Fruit fly (Drosophila melanogaster): Measurements from ENCODE around the gene CG15822.

Gene CG15822

dm6 chr3L:2151588-2152372, 11.9 kb downstream of the CG15822 start, which contains the start of gene zormin (continued):
- TF ChIP-seq croc (GFP tag; conservative IDR thresholded peaks at IDR 0.05) (peak; percentile 13; the same call in 1 of the 3 replicates), pros (GFP tag; optimal IDR thresholded peaks at IDR 0.05) (peak; percentile 33), CG3163 (GFP tag; optimal IDR thresholded peaks at IDR 0.05) (peak; percentile 94), Dll (GFP tag; IDR thresholded peaks at IDR 0.05; ENCODE audit: partially characterized antibody) (peak; percentile 52; the same call in 1 of the 4 replicates), CG6854 (GFP tag; optimal IDR thresholded peaks at IDR 0.05) (no peak), sens (GFP tag) (peak; percentile 78), slbo (GFP tag; IDR thresholded peaks at IDR 0.05) (no peak), CG11247 (GFP tag; IDR thresholded peaks at IDR 0.05) (0 out of 2 replicates have a peak, but pooled peaks have one; percentile 21), Pdp1 (GFP tag; optimal IDR thresholded peaks at IDR 0.05) (peak; percentile 22 to 26), yki (optimal IDR thresholded peaks at IDR 0.05) (peak; percentile 56), wdn (GFP tag; IDR thresholded peaks at IDR 0.05) (no peak), CG42726 (GFP tag; IDR thresholded peaks at IDR 0.05; ENCODE audit: partially characterized antibody) (no peak), dmrt99B (tag; optimal IDR thresholded peaks at IDR 0.05) (peak; percentile 66), Deaf1 (tag; optimal IDR thresholded peaks at IDR 0.05) (peak; percentile 77), bcd (GFP tag; optimal IDR thresholded peaks at IDR 0.05) (no peak), CG10147 (GFP tag; optimal IDR thresholded peaks at IDR 0.05) (no peak), HLH54F (GFP tag; optimal IDR thresholded peaks at IDR 0.05) (no peak), D (optimal IDR thresholded peaks at IDR 0.05) (no peak), D (GFP tag; optimal IDR thresholded peaks at IDR 0.05) (peak; percentile 19), lmd (GFP tag; IDR thresholded peaks at IDR 0.05) (peak; percentile 26; the same call in 1 of the 2 replicates), CG18599 (GFP tag; optimal IDR thresholded peaks at IDR 0.05) (peak; percentile 7), CG34224 (GFP tag; IDR thresholded peaks at IDR 0.05; ENCODE audit: partially characterized antibody) (peak; percentile 42; the same call in 1 of the 3 replicates), CG2129 (GFP tag; IDR thresholded peaks at IDR 0.05; ENCODE audit: partially characterized antibody) (no peak), CG14441 (GFP tag; IDR thresholded peaks at IDR 0.05) (peak; percentile 39; the same call in 1 of the 2 replicates), ara (GFP tag; IDR thresholded peaks at IDR 0.05) (no peak), C15 (GFP tag; IDR thresholded peaks at IDR 0.05) (no peak), CG11723 (GFP tag; optimal IDR thresholded peaks at IDR 0.05) (no peak), ash1 (GFP tag; optimal IDR thresholded peaks at IDR 0.05) (no peak), Awh (GFP tag; IDR thresholded peaks at IDR 0.05) (peak; percentile 59; the same call in 1 of the 2 replicates), CG1603 (tag; optimal IDR thresholded peaks at IDR 0.05) (peak; percentile 39), Antp (GFP tag; optimal IDR thresholded peaks at IDR 0.05) (peak; percentile 43), Ptx1 (GFP tag; IDR thresholded peaks at IDR 0.05) (peak; percentile 60; the same call in 1 of the 2 replicates), CG6689 (GFP tag; IDR thresholded peaks at IDR 0.05) (peak; percentile 47), CG13775 (GFP tag; optimal IDR thresholded peaks at IDR 0.05) (no peak), row (GFP tag; IDR thresholded peaks at IDR 0.05) (peak; percentile 53; the same call in 2 of the 3 replicates), CG8089 (GFP tag; optimal IDR thresholded peaks at IDR 0.05) (no peak), jing (GFP tag; optimal IDR thresholded peaks at IDR 0.05) (no peak), Lpt (GFP tag; optimal IDR thresholded peaks at IDR 0.05) (no peak), Mad (GFP tag; optimal IDR thresholded peaks at IDR 0.05) (no peak), NFAT (GFP tag; IDR thresholded peaks at IDR 0.05) (peak; percentile 15; the same call in 1 of the 2 replicates), Rfx (GFP tag; IDR thresholded peaks at IDR 0.05) (no peak; the same call in none of the 2 replicates), Hr3 (GFP tag; optimal IDR thresholded peaks at IDR 0.05) (no peak), ems (GFP tag; optimal IDR thresholded peaks at IDR 0.05) (no peak), Blimp-1 (GFP tag; optimal IDR thresholded peaks at IDR 0.05) (peak; percentile 41), vvl (GFP tag; IDR thresholded peaks at IDR 0.05) (peak; percentile 69), Xrp1 (GFP tag; IDR thresholded peaks at IDR 0.05) (peak; percentile 36; the same call in 1 of the 2 replicates), Hr39 (optimal IDR thresholded peaks at IDR 0.05) (no peak), lab (GFP tag; optimal IDR thresholded peaks at IDR 0.05) (peak; percentile 32), lbe (GFP tag; optimal IDR thresholded peaks at IDR 0.05) (peak; percentile 36), pum (GFP tag; optimal IDR thresholded peaks at IDR 0.05) (peak; percentile 33)

Measured in whole organism, embryonic.